Worm (Caenorhabditis elegans) whole organism, late embryonic: ENCODE data around the gene F32D8.13.

Experiments used
- C38D4.7 ChIP-seq: fragments of 200-800 bp; sonication (Bioruptor generic); optimal IDR thresholded peaks from 2 replicates; lab custom pipeline; 2018; ENCODE audit warnings: mild to moderate bottlenecking, missing genetic modification characterization, moderate library complexity, missing compliant biosample characterization
- F13H6.1 ChIP-seq: sonication (generic microtip); optimal IDR thresholded peaks from 2 replicates; lab custom pipeline; 2016; ENCODE audit warnings: missing genetic modification characterization, missing compliant biosample characterization
- K09A11.1 ChIP-seq: sonication (generic microtip); optimal IDR thresholded peaks from 2 replicates; lab custom pipeline; 2017; ENCODE audit warnings: antibody characterized with exemption, mild to moderate bottlenecking, missing genetic modification characterization, missing compliant biosample characterization; ENCODE audit not compliant: insufficient read depth
- T23F11.4 ChIP-seq: fragments of 200-800 bp; sonication (Bioruptor generic); optimal IDR thresholded peaks from 2 replicates; lab custom pipeline; 2018; ENCODE audit warnings: mild to moderate bottlenecking, missing genetic modification characterization, missing compliant biosample characterization
- Y22D7AL.16 ChIP-seq: sonication (generic microtip); optimal IDR thresholded peaks from 2 replicates; lab custom pipeline; 2016; ENCODE audit warnings: missing genetic modification characterization, missing compliant biosample characterization
- ahr-1 ChIP-seq: sonication (generic microtip); optimal IDR thresholded peaks from 2 replicates; lab custom pipeline; 2016; ENCODE audit warnings: missing genetic modification characterization, missing compliant biosample characterization
- ama-1 ChIP-seq: fragments of 150-350 bp; optimal IDR thresholded peaks from 2 replicates; lab custom pipeline; 2014
- ceh-14 ChIP-seq: sonication (generic microtip); optimal IDR thresholded peaks from 2 replicates; lab custom pipeline; 2016; ENCODE audit warnings: missing genotype, missing genetic modification characterization, missing compliant biosample characterization
- ceh-2 ChIP-seq: sonication (generic microtip); optimal IDR thresholded peaks from 2 replicates; lab custom pipeline; 2016; ENCODE audit warnings: missing genotype, missing genetic modification characterization, missing compliant biosample characterization
- ceh-31 ChIP-seq: sonication (generic microtip); optimal IDR thresholded peaks from 2 replicates; lab custom pipeline; 2016; ENCODE audit warnings: missing genetic modification characterization, missing compliant biosample characterization
- ceh-45 ChIP-seq: fragments of 200-800 bp; sonication (Bioruptor generic); IDR thresholded peaks from 2 replicates; pipeline ENCODE4 v1.3.6; 2022; ENCODE audit warnings: missing genetic modification reagents, missing genetic modification characterization, missing compliant biosample characterization
- ceh-48 ChIP-seq: sonication (generic microtip); optimal IDR thresholded peaks from 2 replicates; lab custom pipeline; 2016; ENCODE audit warnings: missing genetic modification characterization, inconsistent platforms, missing compliant biosample characterization
- eyg-1 ChIP-seq: sonication (generic microtip); optimal IDR thresholded peaks from 2 replicates; lab custom pipeline; 2016; ENCODE audit warnings: missing genotype, missing genetic modification characterization, missing compliant biosample characterization
- fkh-10 ChIP-seq: fragments of 150-350 bp; optimal IDR thresholded peaks from 2 replicates; lab custom pipeline; 2014; ENCODE audit warnings: missing biosample characterization, missing genetic modification reagents, missing genetic modification characterization
- fkh-6 ChIP-seq: sonication (generic microtip); optimal IDR thresholded peaks from 2 replicates; lab custom pipeline; 2016; ENCODE audit warnings: missing genetic modification characterization, missing compliant biosample characterization
- gmeb-2 ChIP-seq: sonication (generic microtip); optimal IDR thresholded peaks from 2 replicates; lab custom pipeline; 2016; ENCODE audit warnings: missing genetic modification characterization, inconsistent platforms, missing compliant biosample characterization
- hlh-30 ChIP-seq: sonication (generic microtip); optimal IDR thresholded peaks from 2 replicates; lab custom pipeline; 2017; ENCODE audit warnings: antibody characterized with exemption, missing genetic modification characterization, missing compliant biosample characterization; ENCODE audit not compliant: insufficient read depth
- hlh-6 ChIP-seq: sonication (generic microtip); optimal IDR thresholded peaks from 2 replicates; lab custom pipeline; 2016; ENCODE audit warnings: missing genotype, missing genetic modification characterization, missing compliant biosample characterization
- lin-11 ChIP-seq: fragments of 200-800 bp; sonication (Bioruptor generic); optimal IDR thresholded peaks from 2 replicates; lab custom pipeline; 2018; ENCODE audit warnings: mild to moderate bottlenecking, missing genetic modification characterization, missing compliant biosample characterization
- madf-2 ChIP-seq: sonication (generic microtip); optimal IDR thresholded peaks from 2 replicates; lab custom pipeline; 2017; ENCODE audit warnings: missing genetic modification characterization, missing compliant biosample characterization
- mec-3 ChIP-seq: sonication (generic microtip); optimal IDR thresholded peaks from 2 replicates; lab custom pipeline; 2016; ENCODE audit warnings: borderline replicate concordance, missing genetic modification characterization, missing compliant biosample characterization
- nfya-1 ChIP-seq: sonication (generic microtip); optimal IDR thresholded peaks from 2 replicates; lab custom pipeline; 2017; ENCODE audit warnings: missing genetic modification characterization, mild to moderate bottlenecking, missing compliant biosample characterization, antibody characterized with exemption, moderate library complexity
- pag-3 ChIP-seq: sonication (generic microtip); optimal IDR thresholded peaks from 2 replicates; lab custom pipeline; 2016; ENCODE audit warnings: missing compliant biosample characterization, missing genetic modification characterization, borderline replicate concordance
- pha-2 ChIP-seq: sonication (generic microtip); optimal IDR thresholded peaks from 2 replicates; lab custom pipeline; 2017; ENCODE audit warnings: mild to moderate bottlenecking, missing genetic modification characterization, missing compliant biosample characterization
- pqm-1 ChIP-seq: sonication (generic microtip); optimal IDR thresholded peaks from 2 replicates; lab custom pipeline; 2016; ENCODE audit warnings: missing genetic modification characterization, missing compliant biosample characterization
- pros-1 ChIP-seq: fragments of 150-350 bp; optimal IDR thresholded peaks from 2 replicates; lab custom pipeline; 2014; ENCODE audit warnings: missing biosample characterization, missing genetic modification reagents, missing genetic modification characterization
- ref-2 ChIP-seq: sonication (generic microtip); optimal IDR thresholded peaks from 2 replicates; lab custom pipeline; 2016; ENCODE audit warnings: missing genetic modification characterization, missing compliant biosample characterization
- rnt-1 ChIP-seq: sonication (generic microtip); optimal IDR thresholded peaks from 2 replicates; lab custom pipeline; 2016; ENCODE audit warnings: missing genetic modification characterization, missing compliant biosample characterization
- sdc-2 ChIP-seq: sonication (generic microtip); optimal IDR thresholded peaks from 2 replicates; lab custom pipeline; 2016; ENCODE audit warnings: missing genotype, missing genetic modification characterization, missing compliant biosample characterization
- sox-2 ChIP-seq: fragments of 200-800 bp; sonication (Bioruptor generic); IDR thresholded peaks from 2 replicates; pipeline ENCODE4 v1.3.6; 2022; ENCODE audit warnings: missing genetic modification reagents, missing genetic modification characterization, missing compliant biosample characterization
- sox-4 ChIP-seq: sonication (generic microtip); optimal IDR thresholded peaks from 2 replicates; lab custom pipeline; 2017; ENCODE audit warnings: mild to moderate bottlenecking, missing genetic modification characterization, inconsistent platforms, missing compliant biosample characterization
- syd-9 ChIP-seq: sonication (generic microtip); optimal IDR thresholded peaks from 2 replicates; lab custom pipeline; 2016; ENCODE audit warnings: mild to moderate bottlenecking, missing genetic modification characterization, moderate library complexity, missing compliant biosample characterization
- tbx-2 ChIP-seq: sonication (generic microtip); optimal IDR thresholded peaks from 2 replicates; lab custom pipeline; 2016; ENCODE audit warnings: missing genetic modification characterization, missing compliant biosample characterization
- ttx-3 ChIP-seq: sonication (generic microtip); optimal IDR thresholded peaks from 2 replicates; lab custom pipeline; 2016; ENCODE audit warnings: missing genetic modification reagents, missing genetic modification characterization, missing compliant biosample characterization
- unc-3 ChIP-seq, 2 experiments: fragments of 200-800 bp in 1 of 2; sonication (Bioruptor generic) in 1 of 2; sonication (generic microtip) in 1 of 2; conservative IDR thresholded peaks in 1 of 2; optimal IDR thresholded peaks in 1 of 2; 2 replicates each; pipeline versions ENCODE4 v1.3.6 to Lab custom; 2016 to 2022; ENCODE audit warnings: missing compliant biosample characterization in 2 of 2, missing genetic modification characterization in 2 of 2, missing genetic modification reagents in 1 of 2
- unc-42 ChIP-seq: sonication (generic microtip); optimal IDR thresholded peaks from 2 replicates; lab custom pipeline; 2016; ENCODE audit warnings: missing genotype, missing genetic modification characterization, missing compliant biosample characterization
- unc-86 ChIP-seq: sonication (generic microtip); optimal IDR thresholded peaks from 2 replicates; lab custom pipeline; 2016; ENCODE audit warnings: missing genetic modification characterization, missing compliant biosample characterization
- ztf-16 ChIP-seq: sonication (generic microtip); optimal IDR thresholded peaks from 2 replicates; lab custom pipeline; 2017; ENCODE audit warnings: missing genetic modification characterization, missing compliant biosample characterization

The F32D8.13 gene

ce11 chrV:10871457-10871861 lies 24.9 kb downstream of the F32D8.13 start (continued):
- TF ChIP-seq fkh-6 (tag; lab: Kevin White, UChicago) (no peak), pag-3 (tag; lab: Kevin White, UChicago) (no peak), sox-4 (tag; lab: Kevin White, UChicago) (no peak), pqm-1 (tag; lab: Kevin White, UChicago) (no peak), ama-1 (no peak), ref-2 (no peak), ceh-14 (tag; lab: Kevin White, UChicago) (peak; percentile 35), ceh-31 (peak; percentile 58), Y22D7AL.16 (tag; lab: Kevin White, UChicago) (no peak), sox-2 (no peak), T23F11.4 (GFP tag; lab: Kevin White, UChicago) (no peak), C38D4.7 (GFP tag; lab: Kevin White, UChicago) (no peak), syd-9 (tag; lab: Kevin White, UChicago) (no peak), unc-42 (tag; lab: Kevin White, UChicago) (peak; percentile 88), tbx-2 (tag; lab: Kevin White, UChicago) (peak; percentile 20), ceh-45 (no peak), madf-2 (tag; lab: Kevin White, UChicago) (no peak), ttx-3 (tag; lab: Kevin White, UChicago) (no peak), nfya-1 (tag; lab: Kevin White, UChicago) (peak; percentile 47), ceh-48 (tag; lab: Kevin White, UChicago) (no peak), lin-11 (tag; lab: Kevin White, UChicago) (no peak), eyg-1 (tag; lab: Kevin White, UChicago) (no peak), unc-86 (no peak), unc-3 (GFP tag; conservative IDR thresholded peaks at IDR 0.05; lab: Robert Waterston, UW) (no peak), unc-3 (tag; optimal IDR thresholded peaks at IDR 0.05; lab: Kevin White, UChicago) (no peak), mec-3 (tag; lab: Kevin White, UChicago) (no peak), ahr-1 (no peak), sdc-2 (tag; lab: Kevin White, UChicago) (peak; percentile 22), K09A11.1 (tag; lab: Kevin White, UChicago) (no peak), gmeb-2 (tag; lab: Kevin White, UChicago) (no peak), ztf-16 (tag; lab: Kevin White, UChicago) (no peak), fkh-10 (peak; percentile 17)

- no peak for TF ChIP-seq rnt-1 (tag; lab: Kevin White, UChicago)
- TF ChIP-seq pros-1 (tag; lab: Kevin White, UChicago): no peak
- TF ChIP-seq hlh-6 (tag; lab: Kevin White, UChicago): no peak
- no peak for TF ChIP-seq ceh-14 (tag; lab: Kevin White, UChicago)
- TF ChIP-seq unc-3 (GFP tag; conservative IDR thresholded peaks at IDR 0.05; lab: Robert Waterston, UW): no peak
- TF ChIP-seq unc-3 (tag; optimal IDR thresholded peaks at IDR 0.05; lab: Kevin White, UChicago): no peak
- TF ChIP-seq K09A11.1 (tag; lab: Kevin White, UChicago): no peak
These were observed 26.3 kb downstream of the F32D8.13 start for ce11 chrV:10870050-10870449.

- TF ChIP-seq F13H6.1 (tag; lab: Kevin White, UChicago) (no peak), ceh-2 (no peak), ama-1 (no peak), pha-2 (no peak), unc-3 (GFP tag; conservative IDR thresholded peaks at IDR 0.05; lab: Robert Waterston, UW) (no peak), unc-3 (tag; optimal IDR thresholded peaks at IDR 0.05; lab: Kevin White, UChicago) (no peak), hlh-30 (peak; percentile 42)
These were observed 28.8 kb downstream of the F32D8.13 start for ce11 chrV:10867586-10867985.
